Worm (Caenorhabditis elegans) whole organism, young adult: ENCODE data around the gene F11D11.3.

Source experiments
- B0019.2 ChIP-seq: fragments of 200-800 bp; sonication (Bioruptor generic); conservative IDR thresholded peaks from 2 replicates; pipeline ENCODE4 v1.3.6; 2022; ENCODE audit warnings: missing genetic modification reagents, missing genetic modification characterization, missing compliant biosample characterization
- B0261.1 ChIP-seq: sonication (generic microtip); optimal IDR thresholded peaks from 2 replicates; lab custom pipeline; 2016; ENCODE audit warnings: mild to moderate bottlenecking, missing genetic modification characterization, moderate library complexity, missing compliant biosample characterization
- C06A6.2 ChIP-seq: fragments of 200-800 bp; sonication (Bioruptor generic); conservative IDR thresholded peaks from 2 replicates; pipeline ENCODE4 v1.3.6; 2022; ENCODE audit warnings: missing genetic modification characterization, missing compliant biosample characterization
- F55B11.4 ChIP-seq: sonication (generic microtip); optimal IDR thresholded peaks from 2 replicates; lab custom pipeline; 2016; ENCODE audit warnings: missing compliant biosample characterization, missing genetic modification characterization, borderline replicate concordance; ENCODE audit not compliant: insufficient read depth
- Y53G8AR.9 ChIP-seq: fragments of 200-800 bp; sonication (Bioruptor generic); conservative IDR thresholded peaks from 2 replicates; pipeline ENCODE4 v1.3.6; 2022; ENCODE audit warnings: missing genetic modification reagents, missing genetic modification characterization, missing compliant biosample characterization
- Y95B8A.8 ChIP-seq: fragments of 200-800 bp; sonication (Bioruptor generic); IDR thresholded peaks from 2 replicates; pipeline ENCODE4 v1.3.6; 2022; ENCODE audit warnings: missing genetic modification reagents, missing genetic modification characterization, missing compliant biosample characterization
- ZK185.1 ChIP-seq: sonication (generic microtip); optimal IDR thresholded peaks from 2 replicates; lab custom pipeline; 2016; ENCODE audit warnings: mild to moderate bottlenecking, missing genetic modification characterization, missing compliant biosample characterization; ENCODE audit not compliant: poor library complexity, severe bottlenecking
- aptf-3 ChIP-seq: fragments of 200-800 bp; sonication (Bioruptor generic); IDR thresholded peaks from 2 replicates; pipeline ENCODE4 v1.3.6; 2022; ENCODE audit warnings: missing genetic modification characterization, missing compliant biosample characterization
- athp-1 ChIP-seq: sonication (generic microtip); optimal IDR thresholded peaks from 2 replicates; lab custom pipeline; 2017; ENCODE audit warnings: mild to moderate bottlenecking, missing genetic modification characterization, missing compliant biosample characterization
- bed-2 ChIP-seq: fragments of 200-800 bp; sonication (Bioruptor generic); IDR thresholded peaks from 2 replicates; pipeline ENCODE4 v1.3.6; 2022; ENCODE audit warnings: missing genetic modification reagents, missing genetic modification characterization, missing compliant biosample characterization
- cebp-2 ChIP-seq: fragments of 200-800 bp; sonication (Bioruptor generic); IDR thresholded peaks from 2 replicates; pipeline ENCODE4 v1.3.6; 2022; ENCODE audit warnings: missing genetic modification characterization, missing compliant biosample characterization
- ceh-58 ChIP-seq: fragments of 200-800 bp; sonication (Bioruptor generic); IDR thresholded peaks from 2 replicates; pipeline ENCODE4 v1.3.6; 2022; ENCODE audit warnings: missing genetic modification characterization, missing compliant biosample characterization
- die-1 ChIP-seq: sonication (generic microtip); optimal IDR thresholded peaks from 2 replicates; lab custom pipeline; 2016; ENCODE audit warnings: missing genotype, mild to moderate bottlenecking, missing genetic modification characterization, missing compliant biosample characterization
- ekl-4 ChIP-seq: fragments of 200-800 bp; sonication (Bioruptor generic); IDR thresholded peaks from 2 replicates; pipeline ENCODE4 v1.3.6; 2022; ENCODE audit warnings: missing genetic modification reagents, missing genetic modification characterization, missing compliant biosample characterization
- hlh-26 ChIP-seq: fragments of 200-800 bp; sonication (Bioruptor generic); conservative IDR thresholded peaks from 2 replicates; pipeline ENCODE4 v1.3.6; 2022; ENCODE audit warnings: missing genetic modification reagents, missing genetic modification characterization, missing compliant biosample characterization
- let-526 ChIP-seq: fragments of 200-800 bp; sonication (Bioruptor generic); IDR thresholded peaks from 2 replicates; pipeline ENCODE4 v1.3.6; 2022; ENCODE audit warnings: missing genetic modification reagents, missing genetic modification characterization, missing compliant biosample characterization
- lir-1 ChIP-seq: fragments of 200-800 bp; sonication (Bioruptor generic); conservative IDR thresholded peaks from 2 replicates; pipeline ENCODE4 v1.3.6; 2022; ENCODE audit warnings: missing genetic modification reagents, missing genetic modification characterization, missing compliant biosample characterization
- lsl-1 ChIP-seq: fragments of 200-800 bp; sonication (Bioruptor generic); optimal IDR thresholded peaks from 2 replicates; lab custom pipeline; 2018; ENCODE audit warnings: mild to moderate bottlenecking, missing genetic modification characterization, moderate library complexity, missing compliant biosample characterization
- madf-6 ChIP-seq: fragments of 200-800 bp; sonication (Bioruptor generic); IDR thresholded peaks from 2 replicates; pipeline ENCODE4 v1.3.6; 2022; ENCODE audit warnings: missing genetic modification reagents, missing genetic modification characterization, missing compliant biosample characterization
- madf-8 ChIP-seq: fragments of 200-800 bp; sonication (Bioruptor generic); conservative IDR thresholded peaks from 2 replicates; pipeline ENCODE4 v1.3.6; 2022; ENCODE audit warnings: missing genetic modification reagents, missing genetic modification characterization, missing compliant biosample characterization
- mcd-1 ChIP-seq: fragments of 200-800 bp; sonication (Bioruptor generic); IDR thresholded peaks from 2 replicates; pipeline ENCODE4 v1.3.6; 2022; ENCODE audit warnings: missing genetic modification reagents, missing genetic modification characterization, missing compliant biosample characterization
- nfya-1 ChIP-seq: sonication (generic microtip); optimal IDR thresholded peaks from 2 replicates; lab custom pipeline; 2017; ENCODE audit warnings: antibody characterized with exemption, missing compliant biosample characterization, missing genetic modification characterization, borderline replicate concordance; ENCODE audit not compliant: insufficient read depth
- nfya-2 ChIP-seq: fragments of 200-800 bp; sonication (Bioruptor generic); IDR thresholded peaks from 2 replicates; pipeline ENCODE4 v1.3.6; 2022; ENCODE audit warnings: missing genetic modification reagents, missing genetic modification characterization, missing compliant biosample characterization
- nhr-179 ChIP-seq: sonication (generic microtip); optimal IDR thresholded peaks from 2 replicates; lab custom pipeline; 2016; ENCODE audit warnings: mild to moderate bottlenecking, missing genetic modification characterization, missing compliant biosample characterization
- nhr-80 ChIP-seq: sonication (generic microtip); optimal IDR thresholded peaks from 2 replicates; lab custom pipeline; 2016; ENCODE audit warnings: missing genetic modification characterization, missing compliant biosample characterization
- rec-8 ChIP-seq, 2 experiments: sonication (generic microtip); optimal IDR thresholded peaks; 2 replicates each; lab custom pipeline; 2016; ENCODE audit warnings: mild to moderate bottlenecking in 2 of 2, missing genetic modification characterization in 2 of 2, missing genetic modification reagents in 2 of 2, missing genotype in 2 of 2, missing biosample characterization in 1 of 2, missing compliant biosample characterization in 1 of 2, moderate library complexity in 1 of 2
- rpc-1 ChIP-seq, 2 experiments: fragments of 150-350 bp in 1 of 2; sonication (generic microtip) in 1 of 2; optimal IDR thresholded peaks; 2 replicates each; lab custom pipeline; 2014 to 2018; ENCODE audit warnings: missing biosample characterization in 1 of 2, missing genetic modification characterization in 1 of 2, missing genetic modification reagents in 1 of 2, missing genotype in 1 of 2
- sdz-38 ChIP-seq: sonication (generic microtip); optimal IDR thresholded peaks from 2 replicates; lab custom pipeline; 2016; ENCODE audit warnings: missing genotype, missing genetic modification characterization, missing compliant biosample characterization
- snpc-1.1 ChIP-seq: sonication (generic microtip); optimal IDR thresholded peaks from 2 replicates; lab custom pipeline; 2017; ENCODE audit warnings: missing genetic modification characterization, mild to moderate bottlenecking, missing compliant biosample characterization, antibody characterized with exemption, moderate library complexity, missing genotype, missing genetic modification reagents; ENCODE audit not compliant: insufficient read depth
- snpc-4 ChIP-seq, 5 experiments: fragments of 150-350 bp in 1 of 5; sonication (generic microtip) in 4 of 5; optimal IDR thresholded peaks; 2 replicates each; lab custom pipeline; 2014 to 2018; ENCODE audit warnings: missing genetic modification characterization in 5 of 5, missing biosample characterization in 3 of 5, antibody characterized with exemption in 2 of 5, mild to moderate bottlenecking in 2 of 5, missing compliant biosample characterization in 2 of 5, missing genotype in 2 of 5, moderate library complexity in 2 of 5, missing genetic modification reagents in 1 of 5
- tbp1 ChIP-seq: fragments of 200-800 bp; sonication (Bioruptor generic); optimal IDR thresholded peaks from 2 replicates; lab custom pipeline; 2018; ENCODE audit warnings: mild to moderate bottlenecking, missing genetic modification characterization, missing compliant biosample characterization
- unc-62 ChIP-seq: fragments of 150-350 bp; optimal IDR thresholded peaks from 2 replicates; lab custom pipeline; 2014; ENCODE audit warnings: missing biosample characterization, missing genetic modification reagents, missing genetic modification characterization
- ztf-22 ChIP-seq: fragments of 200-800 bp; sonication (Bioruptor generic); optimal IDR thresholded peaks from 2 replicates; lab custom pipeline; 2018; ENCODE audit warnings: mild to moderate bottlenecking, missing genetic modification characterization, moderate library complexity, missing compliant biosample characterization

F11D11.3 gene

ce11 chrV:18782747-18783146 lies 22.7 kb upstream of the F11D11.3 start (continued):
- no peak for TF ChIP-seq B0019.2 (GFP tag; lab: Robert Waterston, UW)
- no peak for TF ChIP-seq ztf-22 (GFP tag; lab: Kevin White, UChicago)
- TF ChIP-seq sdz-38 (tag; lab: Kevin White, UChicago): no peak

- no peak for TF ChIP-seq nfya-1 (tag; lab: Kevin White, UChicago)
- TF ChIP-seq let-526: no peak
- peak; percentile 25 for TF ChIP-seq rpc-1 (optimal IDR thresholded peaks at IDR 0.05; lab: Kevin White, UChicago)
- peak; percentile 68 for TF ChIP-seq rpc-1 (tag; optimal IDR thresholded peaks at IDR 0.05; lab: Kevin White, UChicago)
- TF ChIP-seq lir-1 (GFP tag; lab: Robert Waterston, UW): no peak
- TF ChIP-seq tbp1 (GFP tag; lab: Kevin White, UChicago): peak; percentile 73
- peak; percentile 3 for TF ChIP-seq B0261.1 (tag; lab: Kevin White, UChicago)
These were observed 20.5 kb upstream of the F11D11.3 start for ce11 chrV:18780605-18781004.

- no peak for TF ChIP-seq lsl-1
- no peak for TF ChIP-seq madf-6 (GFP tag; lab: Robert Waterston, UW)
- no peak for TF ChIP-seq die-1 (tag; lab: Kevin White, UChicago)
- no peak for TF ChIP-seq nhr-179
- TF ChIP-seq rec-8 (tag; optimal IDR thresholded peaks at IDR 0.05; lab: Kevin White, UChicago): no peak
- no peak for TF ChIP-seq F55B11.4
These were observed 16.2 kb upstream of the F11D11.3 start, which contains the start of gene Y17D7B.4 for ce11 chrV:18776245-18776737. Gene Y17D7B.4 (minus strand): TSS chrV:18776687.

ce11 chrV:18772761-18773160 lies 12.7 kb upstream of the F11D11.3 start, which contains the start of gene clec-257:
Gene clec-257 (plus strand): TSS chrV:18773061.
- TF ChIP-seq nhr-80 (tag; lab: Kevin White, UChicago) (no peak), Y53G8AR.9 (GFP tag; lab: Robert Waterston, UW) (no peak), Y95B8A.8 (no peak), nfya-2 (GFP tag; lab: Robert Waterston, UW) (no peak), die-1 (tag; lab: Kevin White, UChicago) (no peak), ceh-58 (GFP tag; lab: Robert Waterston, UW) (no peak), ekl-4 (no peak), bed-2 (GFP tag; lab: Robert Waterston, UW) (no peak), ZK185.1 (tag; lab: Kevin White, UChicago) (no peak), snpc-1.1 (tag; lab: Kevin White, UChicago) (no peak), hlh-26 (GFP tag; lab: Robert Waterston, UW) (no peak), C06A6.2 (GFP tag; lab: Robert Waterston, UW) (no peak), cebp-2 (GFP tag; lab: Robert Waterston, UW) (no peak), madf-8 (no peak), snpc-4 (GFP tag; optimal IDR thresholded peaks at IDR 0.05; lab: Kevin White, UChicago) (no peak), snpc-4 (tag; optimal IDR thresholded peaks at IDR 0.05; lab: Kevin White, UChicago) (no peak)
- TF ChIP-seq, all 124 proteins: peak for 0

- no peak for TF ChIP-seq athp-1
- TF ChIP-seq mcd-1 (GFP tag; lab: Robert Waterston, UW): no peak
- TF ChIP-seq aptf-3 (GFP tag; lab: Robert Waterston, UW): no peak
- no peak for TF ChIP-seq unc-62 (GFP tag; lab: Kevin White, UChicago)
These were observed 11.8 kb upstream of the F11D11.3 start for ce11 chrV:18771804-18772386.
